Fruit fly (Drosophila melanogaster) whole organism, embryonic: ENCODE measurements around the gene Kah.
A peak's percentile ranks its signal among the peaks of the same experiment; 100 is the strongest.

ENCODE experiments used
- Atf-2 ChIP-seq: fragments of 200-800 bp; sonication (Bioruptor generic); optimal IDR thresholded peaks from 2 replicates; lab custom pipeline; 2016; ENCODE audit warnings: missing biosample characterization, missing genetic modification characterization
- CG10321 ChIP-seq: fragments of 200-800 bp; sonication (Bioruptor generic); IDR thresholded peaks from 2 replicates; pipeline ENCODE4 v1.3.6; 2022; ENCODE audit warnings: missing biosample characterization, missing genetic modification characterization
- CG11093 ChIP-seq: fragments of 200-800 bp; sonication (Bioruptor generic); IDR thresholded peaks from 3 replicates; pipeline ENCODE4 v1.3.6; 2022; ENCODE audit warnings: missing biosample characterization, missing genetic modification characterization
- CG11696 ChIP-seq: fragments of 200-800 bp; sonication (Bioruptor generic); IDR thresholded peaks from 2 replicates; pipeline ENCODE4 v1.3.6; 2022; ENCODE audit warnings: missing biosample characterization, missing genetic modification characterization
- CG12236 ChIP-seq: fragments of 200-800 bp; sonication (Bioruptor generic); optimal IDR thresholded peaks from 2 replicates; lab custom pipeline; 2016; ENCODE audit warnings: missing biosample characterization, missing genetic modification characterization
- CG12299 ChIP-seq: fragments of 200-800 bp; sonication (Bioruptor generic); optimal IDR thresholded peaks from 2 replicates; lab custom pipeline; 2018; ENCODE audit warnings: missing biosample characterization, mild to moderate bottlenecking, missing genetic modification characterization
- CG12391 ChIP-seq: fragments of 200-800 bp; sonication (Bioruptor generic); optimal IDR thresholded peaks from 3 replicates; lab custom pipeline; 2018; ENCODE audit warnings: missing biosample characterization, mild to moderate bottlenecking, missing genetic modification characterization, moderate library complexity
- CG15696 ChIP-seq: fragments of 200-800 bp; sonication (Bioruptor generic); optimal IDR thresholded peaks from 2 replicates; lab custom pipeline; 2019; ENCODE audit warnings: missing biosample characterization, mild to moderate bottlenecking, missing genetic modification characterization, moderate library complexity
- CG1647 ChIP-seq: fragments of 200-800 bp; sonication (Bioruptor generic); optimal IDR thresholded peaks from 3 replicates; lab custom pipeline; 2016; ENCODE audit warnings: missing biosample characterization, missing genetic modification characterization
- CG16813 ChIP-seq: fragments of 200-800 bp; sonication (Bioruptor generic); IDR thresholded peaks from 3 replicates; pipeline ENCODE4 v1.3.6; 2022; ENCODE audit warnings: missing biosample characterization, missing genetic modification characterization; ENCODE audit not compliant: partially characterized antibody
- CG16815 ChIP-seq: fragments of 200-800 bp; sonication (Bioruptor generic); optimal IDR thresholded peaks from 3 replicates; lab custom pipeline; 2017; ENCODE audit warnings: missing biosample characterization, mild to moderate bottlenecking, missing genetic modification characterization
- CG16863 ChIP-seq: fragments of 200-800 bp; sonication (Bioruptor generic); optimal IDR thresholded peaks from 3 replicates; lab custom pipeline; 2016; ENCODE audit warnings: missing biosample characterization, missing genetic modification characterization
- CG31388 ChIP-seq: fragments of 200-800 bp; sonication (Bioruptor generic); optimal IDR thresholded peaks from 2 replicates; lab custom pipeline; 2016; ENCODE audit warnings: missing biosample characterization, missing genetic modification characterization
- CG31441 ChIP-seq: fragments of 200-800 bp; sonication (Bioruptor generic); IDR thresholded peaks from 2 replicates; pipeline ENCODE4 v1.3.6; 2022; ENCODE audit warnings: missing biosample characterization, missing genetic modification characterization
- CG4328 ChIP-seq: fragments of 200-800 bp; sonication (Bioruptor generic); optimal IDR thresholded peaks from 3 replicates; lab custom pipeline; 2017; ENCODE audit warnings: missing biosample characterization, missing genetic modification reagents, missing genetic modification characterization
- CG8281 ChIP-seq: fragments of 200-800 bp; sonication (Bioruptor generic); optimal IDR thresholded peaks from 2 replicates; lab custom pipeline; 2018; ENCODE audit warnings: missing biosample characterization, mild to moderate bottlenecking, missing genetic modification characterization, moderate library complexity
- CG9817 ChIP-seq: fragments of 200-800 bp; sonication (Bioruptor generic); optimal IDR thresholded peaks from 2 replicates; lab custom pipeline; 2018; ENCODE audit warnings: missing biosample characterization, mild to moderate bottlenecking, missing genetic modification characterization, moderate library complexity
- D ChIP-seq, 2 experiments: fragments of 200-800 bp in 1 of 2; fragments of >200 bp in 1 of 2; sonication (Bioruptor generic) in 1 of 2; optimal IDR thresholded peaks; 2 replicates in 1 of 2; 3 replicates in 1 of 2; lab custom pipeline; 2017; ENCODE audit warnings: mild to moderate bottlenecking in 1 of 2, missing biosample characterization in 1 of 2, missing genetic modification characterization in 1 of 2, missing genetic modification reagents in 1 of 2
- Fer2 ChIP-seq: fragments of 200-800 bp; sonication (Bioruptor generic); optimal IDR thresholded peaks from 2 replicates; lab custom pipeline; 2018; ENCODE audit warnings: missing biosample characterization, mild to moderate bottlenecking, missing genetic modification characterization, moderate library complexity
- Gsc ChIP-seq: fragments of 200-800 bp; sonication (Bioruptor generic); IDR thresholded peaks from 2 replicates; pipeline ENCODE4 v1.3.6; 2022; ENCODE audit warnings: missing biosample characterization, missing genetic modification characterization
- HmgD ChIP-seq: fragments of 200-800 bp; sonication (Bioruptor generic); optimal IDR thresholded peaks from 3 replicates; lab custom pipeline; 2016; ENCODE audit warnings: missing biosample characterization, missing genetic modification characterization
- Hmr ChIP-seq: fragments of 200-800 bp; sonication (Bioruptor generic); optimal IDR thresholded peaks from 3 replicates; lab custom pipeline; 2017; ENCODE audit warnings: mild to moderate bottlenecking, missing biosample characterization, missing genetic modification reagents, missing genetic modification characterization
- MBD-R2 ChIP-seq: fragments of 200-800 bp; sonication (Bioruptor generic); IDR thresholded peaks from 2 replicates; pipeline ENCODE4 v1.3.6; 2022; ENCODE audit warnings: missing biosample characterization, missing genetic modification characterization
- MESR4 ChIP-seq: fragments of 200-800 bp; sonication (Bioruptor generic); optimal IDR thresholded peaks from 2 replicates; lab custom pipeline; 2018; ENCODE audit warnings: missing biosample characterization, mild to moderate bottlenecking, missing genetic modification characterization, moderate library complexity
- NC2β ChIP-seq: fragments of 200-800 bp; sonication (Bioruptor generic); optimal IDR thresholded peaks from 2 replicates; lab custom pipeline; 2016; ENCODE audit warnings: missing biosample characterization, missing genetic modification characterization
- Poxn ChIP-seq: fragments of 200-800 bp; sonication (Bioruptor generic); IDR thresholded peaks from 2 replicates; pipeline ENCODE4 v1.3.6; 2022; ENCODE audit warnings: missing biosample characterization, missing genetic modification characterization
- Six4 ChIP-seq: fragments of 200-800 bp; sonication (Bioruptor generic); optimal IDR thresholded peaks from 2 replicates; lab custom pipeline; 2016; ENCODE audit warnings: missing biosample characterization, missing genetic modification characterization
- Taf1 ChIP-seq: fragments of 200-800 bp; sonication (Bioruptor generic); IDR thresholded peaks from 2 replicates; pipeline ENCODE4 v1.3.6; 2022; ENCODE audit warnings: missing biosample characterization, missing genetic modification characterization
- Tbp ChIP-seq: fragments of >200 bp; optimal IDR thresholded peaks from 2 replicates; lab custom pipeline; 2018; ENCODE audit warnings: missing biosample characterization, missing genetic modification characterization
- aop ChIP-seq: fragments of 200-800 bp; sonication (Bioruptor generic); IDR thresholded peaks from 2 replicates; pipeline ENCODE4 v1.3.6; 2022; ENCODE audit warnings: missing biosample characterization, missing genetic modification characterization
- chinmo ChIP-seq: fragments of 200-800 bp; sonication (Bioruptor generic); IDR thresholded peaks from 4 replicates; pipeline ENCODE4 v1.3.6; 2022; ENCODE audit warnings: missing biosample characterization, missing genetic modification characterization; ENCODE audit not compliant: partially characterized antibody
- chm ChIP-seq: fragments of 200-800 bp; sonication (Bioruptor generic); IDR thresholded peaks from 2 replicates; pipeline ENCODE4 v1.3.6; 2022; ENCODE audit warnings: missing biosample characterization, missing genetic modification characterization
- ems ChIP-seq: fragments of 200-800 bp; sonication (Bioruptor generic); optimal IDR thresholded peaks from 3 replicates; lab custom pipeline; 2016; ENCODE audit warnings: missing biosample characterization, missing genetic modification characterization
- fru ChIP-seq: fragments of >200 bp; optimal IDR thresholded peaks from 2 replicates; lab custom pipeline; 2017
- kni ChIP-seq: fragments of 200-800 bp; sonication (Bioruptor generic); optimal IDR thresholded peaks from 3 replicates; lab custom pipeline; 2017; ENCODE audit warnings: mild to moderate bottlenecking, missing biosample characterization, missing genetic modification reagents, missing genetic modification characterization
- nerfin-1 ChIP-seq: fragments of 200-800 bp; sonication (Bioruptor generic); optimal IDR thresholded peaks from 3 replicates; lab custom pipeline; 2019; ENCODE audit warnings: missing biosample characterization, mild to moderate bottlenecking, missing genetic modification characterization, moderate library complexity
- nerfin-2 ChIP-seq: fragments of 200-800 bp; sonication (Bioruptor generic); IDR thresholded peaks from 2 replicates; pipeline ENCODE4 v1.3.6; 2022; ENCODE audit warnings: missing biosample characterization, missing genetic modification characterization; ENCODE audit not compliant: partially characterized antibody
- pfk ChIP-seq: fragments of 200-800 bp; sonication (Bioruptor generic); optimal IDR thresholded peaks from 2 replicates; lab custom pipeline; 2018; ENCODE audit warnings: missing biosample characterization, mild to moderate bottlenecking, missing genetic modification characterization, moderate library complexity
- run ChIP-seq: fragments of 200-800 bp; sonication (Bioruptor generic); optimal IDR thresholded peaks from 3 replicates; lab custom pipeline; 2018; ENCODE audit warnings: missing biosample characterization, mild to moderate bottlenecking, missing genetic modification characterization
- scrt ChIP-seq: fragments of 200-800 bp; sonication (Bioruptor generic); optimal IDR thresholded peaks from 2 replicates; lab custom pipeline; 2018; ENCODE audit warnings: missing biosample characterization, mild to moderate bottlenecking, missing genetic modification characterization, moderate library complexity
- sens ChIP-seq: fragments of 200-800 bp; sonication (Bioruptor generic); peaks from one replicate; lab custom pipeline; 2016; ENCODE audit warnings: missing biosample characterization, missing genetic modification characterization
- sens-2 ChIP-seq: fragments of 200-800 bp; sonication (Bioruptor generic); IDR thresholded peaks from 2 replicates; pipeline ENCODE4 v1.3.6; 2022; ENCODE audit warnings: missing biosample characterization, missing genetic modification characterization
- slou ChIP-seq: fragments of 200-800 bp; sonication (Bioruptor generic); optimal IDR thresholded peaks from 3 replicates; lab custom pipeline; 2016; ENCODE audit warnings: missing biosample characterization, missing genetic modification characterization
- slp2 ChIP-seq: fragments of 200-800 bp; sonication (Bioruptor generic); optimal IDR thresholded peaks from 2 replicates; lab custom pipeline; 2016; ENCODE audit warnings: missing biosample characterization, missing genetic modification characterization
- so ChIP-seq: fragments of 200-800 bp; sonication (Bioruptor generic); IDR thresholded peaks from 3 replicates; pipeline ENCODE4 v1.3.6; 2022; ENCODE audit warnings: missing biosample characterization, missing genetic modification characterization
- trem ChIP-seq: fragments of 200-800 bp; optimal IDR thresholded peaks from 3 replicates; lab custom pipeline; 2019; ENCODE audit warnings: missing biosample characterization, mild to moderate bottlenecking, missing genetic modification characterization, moderate library complexity
- unc-4 ChIP-seq: fragments of 200-800 bp; sonication (Bioruptor generic); IDR thresholded peaks from 2 replicates; pipeline ENCODE4 v1.3.6; 2022; ENCODE audit warnings: missing biosample characterization, missing genetic modification characterization; ENCODE audit not compliant: partially characterized antibody
- vnd ChIP-seq: fragments of 200-800 bp; sonication (Bioruptor generic); IDR thresholded peaks from 3 replicates; pipeline ENCODE4 v1.3.6; 2022; ENCODE audit warnings: missing biosample characterization, missing genetic modification characterization; ENCODE audit not compliant: partially characterized antibody
- vvl ChIP-seq: fragments of 200-800 bp; sonication (Bioruptor generic); IDR thresholded peaks from 2 replicates; pipeline ENCODE4 v1.3.6; 2022; ENCODE audit warnings: missing biosample characterization, missing genetic modification characterization
- zfh1 ChIP-seq: fragments of 200-800 bp; sonication (Bioruptor generic); IDR thresholded peaks from 3 replicates; pipeline ENCODE4 v1.3.6; 2022; ENCODE audit warnings: missing biosample characterization, missing genetic modification characterization

Gene Kah

DNA sequence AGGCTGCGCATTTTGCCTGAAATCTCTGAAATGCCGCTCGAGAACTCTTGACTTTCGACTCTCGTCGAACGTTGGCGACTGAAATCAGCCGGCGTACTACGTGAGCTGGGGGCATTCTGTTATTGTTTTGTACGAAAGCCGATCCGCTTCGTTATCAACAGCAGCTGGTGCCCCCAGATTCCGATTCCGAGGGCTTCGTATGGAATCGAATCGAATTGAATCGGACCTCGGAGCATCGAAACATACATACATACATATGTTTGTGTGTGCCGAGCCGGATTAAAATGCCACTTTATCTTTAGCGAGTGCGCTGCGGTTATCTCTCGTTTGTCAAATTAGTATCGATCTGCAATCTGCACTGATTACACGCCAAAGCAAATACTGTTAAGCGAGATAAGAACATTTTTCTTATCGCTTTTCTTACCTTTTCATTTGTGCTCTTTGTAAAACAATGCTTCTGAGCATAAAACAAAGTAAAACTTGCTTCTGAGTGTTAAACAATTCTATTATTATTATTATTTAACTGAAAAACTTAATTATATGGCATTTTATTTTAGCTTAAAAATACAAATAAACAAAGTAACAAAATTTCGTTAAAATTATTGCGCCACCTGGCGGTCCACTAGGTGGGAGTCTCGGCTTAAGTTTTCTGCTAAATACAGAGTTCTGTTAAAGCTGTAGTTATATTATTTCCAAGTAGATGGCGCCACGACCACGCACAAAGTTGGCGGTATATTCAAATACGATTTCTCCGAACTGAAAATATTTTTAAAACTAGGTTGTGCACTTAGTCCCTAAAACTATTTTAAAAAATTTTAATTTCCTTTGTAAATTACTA is 17.6 kb upstream of the Kah start, which contains the start of gene Reg-2 (continued):
- TF ChIP-seq CG9817 (tag; lab: Kevin White, UChicago) (no peak), so (GFP tag; lab: Robert Waterston, UW) (peak; percentile 47; the same call in 1 of the 3 replicates), CG31388 (GFP tag; lab: Kevin White, UChicago) (no peak), nerfin-2 (no peak), CG15696 (tag; lab: Kevin White, UChicago) (peak; percentile 46), CG16863 (GFP tag; lab: Kevin White, UChicago) (no peak), CG11696 (GFP tag; lab: Robert Waterston, UW) (no peak), Tbp (GFP tag; lab: Kevin White, UChicago) (no peak), slp2 (no peak), Atf-2 (GFP tag; lab: Kevin White, UChicago) (no peak), aop (GFP tag; lab: Robert Waterston, UW) (no peak), Fer2 (tag; lab: Kevin White, UChicago) (no peak), chinmo (GFP tag; lab: Robert Waterston, UW) (peak; percentile 86), D (optimal IDR thresholded peaks at IDR 0.05; lab: Kevin White, UChicago) (no peak), D (GFP tag; optimal IDR thresholded peaks at IDR 0.05; lab: Kevin White, UChicago) (no peak), Six4 (GFP tag; lab: Kevin White, UChicago) (no peak), CG8281 (tag; lab: Kevin White, UChicago) (no peak), CG16813 (GFP tag; lab: Robert Waterston, UW) (no peak), CG1647 (no peak), CG31441 (0 out of 2 replicates have a peak, but pooled peaks have one; percentile 17), CG11093 (GFP tag; lab: Robert Waterston, UW) (no peak), trem (tag; lab: Kevin White, UChicago) (peak; percentile 34), CG12299 (tag; lab: Kevin White, UChicago) (no peak), nerfin-1 (tag; lab: Kevin White, UChicago) (no peak), CG4328 (GFP tag; lab: Kevin White, UChicago) (no peak), kni (GFP tag; lab: Kevin White, UChicago) (no peak), CG10321 (GFP tag; lab: Robert Waterston, UW) (no peak), NC2β (GFP tag; lab: Kevin White, UChicago) (no peak), MESR4 (GFP tag; lab: Kevin White, UChicago) (no peak), pfk (GFP tag; lab: Kevin White, UChicago) (no peak), fru (lab: Kevin White, UChicago) (no peak), HmgD (GFP tag; lab: Kevin White, UChicago) (no peak), CG12391 (tag; lab: Kevin White, UChicago) (peak; percentile 45), vnd (no peak), Hmr (GFP tag; lab: Kevin White, UChicago) (peak; percentile 44), CG16815 (GFP tag; lab: Kevin White, UChicago) (no peak), sens-2 (peak; percentile 80), Poxn (GFP tag; lab: Robert Waterston, UW) (no peak), Gsc (GFP tag; lab: Robert Waterston, UW) (no peak), chm (GFP tag; lab: Robert Waterston, UW) (0 out of 2 replicates have a peak, but pooled peaks have one; percentile 16), unc-4 (GFP tag; lab: Robert Waterston, UW) (no peak), slou (GFP tag; lab: Kevin White, UChicago) (no peak), CG12236 (GFP tag; lab: Kevin White, UChicago) (no peak), ems (GFP tag; lab: Kevin White, UChicago) (no peak), sens (peak; percentile 30), run (tag; lab: Kevin White, UChicago) (peak; percentile 23), MBD-R2 (GFP tag; lab: Robert Waterston, UW) (no peak), Taf1 (no peak), vvl (GFP tag; lab: Robert Waterston, UW) (no peak), zfh1 (no peak), scrt (GFP tag; lab: Kevin White, UChicago) (no peak)
